Fruit fly (Drosophila melanogaster): Measurements from ENCODE around the gene ND-15.

ND-15 gene

DNA sequence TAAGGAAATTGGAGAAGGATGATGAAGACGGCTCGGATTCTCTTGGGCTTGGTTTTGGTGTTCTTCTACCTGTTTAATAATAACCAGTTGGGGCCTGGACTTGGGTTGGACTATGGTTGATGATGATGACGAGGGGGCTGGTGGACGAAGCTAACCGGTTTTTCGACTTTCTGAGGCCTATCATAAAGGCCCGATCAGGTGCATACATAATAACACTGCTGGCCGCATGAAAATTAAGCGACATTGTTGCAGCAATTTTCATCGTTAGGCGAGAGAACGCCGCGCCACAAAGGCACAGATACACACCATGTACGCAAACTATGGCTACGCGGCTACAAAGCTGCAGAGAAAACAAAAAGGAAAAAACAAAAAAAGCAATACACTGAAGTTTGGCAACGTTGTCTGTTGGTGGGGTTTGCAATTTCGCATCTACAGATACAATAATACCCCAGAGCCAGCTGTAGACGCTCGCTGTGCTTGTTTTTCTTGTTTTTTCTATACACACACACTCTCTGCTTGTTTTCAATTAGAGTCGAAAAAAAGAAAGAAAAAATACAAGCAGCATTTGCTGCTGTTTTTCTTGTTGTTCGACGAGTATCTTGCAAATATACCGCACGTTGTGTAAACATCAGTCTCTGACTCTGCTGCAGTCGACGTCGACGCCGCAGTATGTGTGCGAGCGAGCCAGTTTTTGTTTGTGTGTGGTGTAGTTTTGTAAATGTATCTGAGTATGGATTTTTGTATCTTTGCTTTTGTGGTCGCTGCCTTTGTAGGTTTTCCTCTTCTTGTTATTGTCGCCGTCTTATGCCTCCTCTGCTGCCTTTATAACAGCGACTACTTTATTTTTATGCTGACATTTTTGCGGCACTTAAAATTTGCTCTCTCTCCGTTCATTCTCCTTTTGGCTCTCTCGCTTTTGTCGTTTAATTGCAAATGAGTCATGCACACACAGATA is 51.9 kb downstream of the ND-15 start (continued):
- TF ChIP-seq CG10565 (GFP tag; optimal IDR thresholded peaks at IDR 0.05) (no peak), sens (GFP tag) (peak; percentile 85), pho (GFP tag; optimal IDR thresholded peaks at IDR 0.05) (peak; percentile 69), schlank (tag; optimal IDR thresholded peaks at IDR 0.05) (peak; percentile 87), amos (GFP tag; IDR thresholded peaks at IDR 0.05; ENCODE audit: partially characterized antibody) (no peak), Stat92E (GFP tag; optimal IDR thresholded peaks at IDR 0.05) (peak in 2 of 3 experiments; percentile 38 to 76), Vsx1 (GFP tag; optimal IDR thresholded peaks at IDR 0.05) (peak; percentile 84), Doc3 (GFP tag; IDR thresholded peaks at IDR 0.05; ENCODE audit: partially characterized antibody) (no peak), eyg (GFP tag; optimal IDR thresholded peaks at IDR 0.05) (peak; percentile 74), cas (GFP tag; IDR thresholded peaks at IDR 0.05) (no peak), CG34376 (GFP tag; optimal IDR thresholded peaks at IDR 0.05) (peak; percentile 97), Dbx (GFP tag; IDR thresholded peaks at IDR 0.05) (no peak), CG34422 (GFP tag; IDR thresholded peaks at IDR 0.05) (no peak), CG17912 (GFP tag; optimal IDR thresholded peaks at IDR 0.05) (peak; percentile 85), CG7745 (tag; optimal IDR thresholded peaks at IDR 0.05) (peak; percentile 61), Gsc (GFP tag; IDR thresholded peaks at IDR 0.05) (no peak), sqz (GFP tag; optimal IDR thresholded peaks at IDR 0.05) (peak; percentile 99), abd-A (tag; optimal IDR thresholded peaks at IDR 0.05) (peak; percentile 98), Drgx (GFP tag; IDR thresholded peaks at IDR 0.05) (no peak), Optix (GFP tag; IDR thresholded peaks at IDR 0.05) (no peak), CG13624 (GFP tag; optimal IDR thresholded peaks at IDR 0.05) (peak; percentile 72), CG4707 (GFP tag; optimal IDR thresholded peaks at IDR 0.05) (peak; percentile 59), Taf1 (GFP tag; IDR thresholded peaks at IDR 0.05) (no peak), CG15514 (GFP tag; optimal IDR thresholded peaks at IDR 0.05) (peak; percentile 79), H15 (GFP tag; IDR thresholded peaks at IDR 0.05) (no peak), Atf3 (GFP tag; optimal IDR thresholded peaks at IDR 0.05) (peak; percentile 27), CG11398 (GFP tag; optimal IDR thresholded peaks at IDR 0.05) (peak; percentile 69), Med (GFP tag) (peak; percentile 95), CG1233 (GFP tag; optimal IDR thresholded peaks at IDR 0.05) (peak; percentile 78), CG32767 (GFP tag; IDR thresholded peaks at IDR 0.05) (no peak), CG3726 (GFP tag; IDR thresholded peaks at IDR 0.05) (no peak), jigr1 (GFP tag; IDR thresholded peaks at IDR 0.05) (no peak), danr (GFP tag; IDR thresholded peaks at IDR 0.05) (no peak), CG4854 (GFP tag; optimal IDR thresholded peaks at IDR 0.05) (peak; percentile 56), ash1 (GFP tag; optimal IDR thresholded peaks at IDR 0.05) (peak; percentile 91), sob (GFP tag; IDR thresholded peaks at IDR 0.05) (no peak), MBD-R2 (GFP tag; IDR thresholded peaks at IDR 0.05) (no peak), CG32532 (GFP tag; IDR thresholded peaks at IDR 0.05) (no peak), Jarid2 (GFP tag; optimal IDR thresholded peaks at IDR 0.05) (peak; percentile 68), scrt (GFP tag; optimal IDR thresholded peaks at IDR 0.05) (peak; percentile 84), CG4424 (GFP tag; optimal IDR thresholded peaks at IDR 0.05) (peak; percentile 36), Sry-δ (GFP tag; optimal IDR thresholded peaks at IDR 0.05) (peak; percentile 28), B-H2 (GFP tag; optimal IDR thresholded peaks at IDR 0.05) (peak; percentile 96), CG2678 (tag; optimal IDR thresholded peaks at IDR 0.05) (peak; percentile 85), CG3838 (GFP tag; optimal IDR thresholded peaks at IDR 0.05) (peak; percentile 62), klu (GFP tag; IDR thresholded peaks at IDR 0.05) (no peak), CG31441 (GFP tag; IDR thresholded peaks at IDR 0.05) (no peak), corto (GFP tag; optimal IDR thresholded peaks at IDR 0.05) (peak; percentile 97), CG9876 (GFP tag; optimal IDR thresholded peaks at IDR 0.05) (no peak)
